Worm (Caenorhabditis elegans) whole organism, mixed stage, embryonic: ENCODE results near the gene F28A10.5.

Experiments
- ceh-43 ChIP-seq: fragments of 200-800 bp; sonication (Bioruptor generic); optimal IDR thresholded peaks from 2 replicates; lab custom pipeline; 2018; ENCODE audit warnings: mild to moderate bottlenecking, missing genetic modification characterization, moderate library complexity, missing compliant biosample characterization
- elt-1 ChIP-seq: sonication (generic microtip); optimal IDR thresholded peaks from 2 replicates; lab custom pipeline; 2017; ENCODE audit warnings: missing genetic modification characterization, mild to moderate bottlenecking, missing compliant biosample characterization, antibody characterized with exemption, moderate library complexity, borderline replicate concordance; ENCODE audit not compliant: insufficient read depth
- lin-13 ChIP-seq: fragments of 150-350 bp; optimal IDR thresholded peaks from 2 replicates; lab custom pipeline; 2014; ENCODE audit warnings: missing biosample characterization, missing genetic modification characterization
- mab-5 ChIP-seq: fragments of 150-350 bp; optimal IDR thresholded peaks from 2 replicates; lab custom pipeline; 2014; ENCODE audit warnings: missing biosample characterization, missing genetic modification characterization
- nhr-12 ChIP-seq: fragments of 150-350 bp; optimal IDR thresholded peaks from 2 replicates; lab custom pipeline; 2014; ENCODE audit warnings: missing biosample characterization, missing genetic modification characterization
- nhr-76 ChIP-seq: sonication (generic microtip); optimal IDR thresholded peaks from 2 replicates; lab custom pipeline; 2017; ENCODE audit warnings: missing biosample characterization, missing genetic modification characterization
- unc-62 ChIP-seq: fragments of 150-350 bp; optimal IDR thresholded peaks from 2 replicates; lab custom pipeline; 2014; ENCODE audit warnings: missing biosample characterization, missing genetic modification reagents, missing genetic modification characterization
- ztf-11 ChIP-seq: fragments of 150-350 bp; optimal IDR thresholded peaks from 2 replicates; lab custom pipeline; 2014; ENCODE audit warnings: missing biosample characterization, missing genetic modification characterization

ce11 chrII:814737-815136, 35.7 kb downstream of the F28A10.5 start, which contains the start of gene msrp-3:
- TF ChIP-seq ztf-11 (tag; lab: Kevin White, UChicago) (no peak), lin-13 (no peak), mab-5 (tag; lab: Kevin White, UChicago) (no peak), elt-1 (tag; lab: Kevin White, UChicago) (no peak), ceh-43 (no peak), nhr-12 (tag; lab: Kevin White, UChicago) (no peak), unc-62 (GFP tag; lab: Kevin White, UChicago) (no peak), nhr-76 (tag; lab: Kevin White, UChicago) (no peak)
